Fruit fly (Drosophila melanogaster) whole organism, embryonic: ENCODE results near the gene CG43448.

ENCODE experiments used
- ATbp ChIP-seq: fragments of 200-800 bp; sonication (Bioruptor generic); optimal IDR thresholded peaks from 2 replicates; lab custom pipeline; 2017; ENCODE audit warnings: missing biosample characterization, mild to moderate bottlenecking, missing genetic modification characterization, missing genetic modification reagents
- Asciz ChIP-seq: fragments of 200-800 bp; sonication (Bioruptor generic); optimal IDR thresholded peaks from 2 replicates; lab custom pipeline; 2017; ENCODE audit warnings: missing biosample characterization, mild to moderate bottlenecking, missing genetic modification characterization, missing genetic modification reagents
- Atf3 ChIP-seq: fragments of 200-800 bp; sonication (Bioruptor generic); optimal IDR thresholded peaks from 3 replicates; lab custom pipeline; 2016; ENCODE audit warnings: missing biosample characterization, missing genetic modification characterization
- B-H1 ChIP-seq: fragments of 200-800 bp; sonication (Bioruptor generic); IDR thresholded peaks from 3 replicates; pipeline ENCODE4 v1.3.6; 2022; ENCODE audit warnings: missing biosample characterization, missing genetic modification characterization
- B-H2 ChIP-seq: fragments of 200-800 bp; sonication (Bioruptor generic); optimal IDR thresholded peaks from 2 replicates; lab custom pipeline; 2018; ENCODE audit warnings: missing biosample characterization, mild to moderate bottlenecking, missing genetic modification characterization
- BEAF-32 ChIP-seq: fragments of 200-800 bp; sonication (Bioruptor generic); optimal IDR thresholded peaks from 3 replicates; lab custom pipeline; 2017; ENCODE audit warnings: missing biosample characterization, missing genetic modification characterization, mild to moderate bottlenecking, moderate library complexity, missing genetic modification reagents
- CG10462 ChIP-seq: fragments of 200-800 bp; sonication (Bioruptor generic); optimal IDR thresholded peaks from 2 replicates; lab custom pipeline; 2016; ENCODE audit warnings: missing biosample characterization, missing genetic modification characterization
- CG11247 ChIP-seq: fragments of 200-800 bp; sonication (Bioruptor generic); IDR thresholded peaks from 2 replicates; pipeline ENCODE4 v1.3.6; 2022; ENCODE audit warnings: missing biosample characterization, missing genetic modification characterization
- CG11456 ChIP-seq: fragments of 200-800 bp; sonication (Bioruptor generic); IDR thresholded peaks from 3 replicates; pipeline ENCODE4 v1.3.6; 2022; ENCODE audit warnings: missing biosample characterization, missing genetic modification characterization
- CG11696 ChIP-seq: fragments of 200-800 bp; sonication (Bioruptor generic); IDR thresholded peaks from 2 replicates; pipeline ENCODE4 v1.3.6; 2022; ENCODE audit warnings: missing biosample characterization, missing genetic modification characterization
- CG12299 ChIP-seq: fragments of 200-800 bp; sonication (Bioruptor generic); optimal IDR thresholded peaks from 2 replicates; lab custom pipeline; 2018; ENCODE audit warnings: missing biosample characterization, mild to moderate bottlenecking, missing genetic modification characterization
- CG1233 ChIP-seq: fragments of 200-800 bp; sonication (Bioruptor generic); optimal IDR thresholded peaks from 4 replicates; lab custom pipeline; 2018; ENCODE audit warnings: missing biosample characterization, mild to moderate bottlenecking, missing genetic modification characterization
- CG13123 ChIP-seq: fragments of 200-800 bp; sonication (Bioruptor generic); optimal IDR thresholded peaks from 2 replicates; lab custom pipeline; 2016; ENCODE audit warnings: missing biosample characterization, missing genetic modification characterization
- CG15073 ChIP-seq: fragments of 200-800 bp; sonication (Bioruptor generic); optimal IDR thresholded peaks from 2 replicates; lab custom pipeline; 2016; ENCODE audit warnings: missing biosample characterization, missing genetic modification characterization
- CG17361 ChIP-seq: fragments of 200-800 bp; sonication (Bioruptor generic); IDR thresholded peaks from 3 replicates; pipeline ENCODE4 v1.3.6; 2022; ENCODE audit warnings: missing biosample characterization, missing genetic modification characterization
- CG1832 ChIP-seq: fragments of 200-800 bp; sonication (Bioruptor generic); optimal IDR thresholded peaks from 2 replicates; lab custom pipeline; 2017; ENCODE audit warnings: missing biosample characterization, mild to moderate bottlenecking, missing genetic modification characterization, inconsistent platforms
- CG18764 ChIP-seq: fragments of 200-800 bp; sonication (Bioruptor generic); optimal IDR thresholded peaks from 3 replicates; lab custom pipeline; 2016; ENCODE audit warnings: missing biosample characterization, missing genetic modification characterization
- CG30403 ChIP-seq: fragments of 200-800 bp; sonication (Bioruptor generic); optimal IDR thresholded peaks from 3 replicates; lab custom pipeline; 2016; ENCODE audit warnings: missing biosample characterization, missing genetic modification characterization
- CG3065 ChIP-seq: fragments of 200-800 bp; sonication (Bioruptor generic); optimal IDR thresholded peaks from 2 replicates; lab custom pipeline; 2016; ENCODE audit warnings: missing biosample characterization, missing genetic modification characterization
- CG31388 ChIP-seq: fragments of 200-800 bp; sonication (Bioruptor generic); optimal IDR thresholded peaks from 2 replicates; lab custom pipeline; 2016; ENCODE audit warnings: missing biosample characterization, missing genetic modification characterization
- CG34224 ChIP-seq: fragments of 200-800 bp; sonication (Bioruptor generic); IDR thresholded peaks from 3 replicates; pipeline ENCODE4 v1.3.6; 2022; ENCODE audit warnings: missing biosample characterization, missing genetic modification characterization; ENCODE audit not compliant: partially characterized antibody
- CG4424 ChIP-seq: fragments of 200-800 bp; sonication (Bioruptor generic); optimal IDR thresholded peaks from 3 replicates; lab custom pipeline; 2016; ENCODE audit warnings: missing biosample characterization, missing genetic modification characterization
- CG6854 ChIP-seq: fragments of 200-800 bp; sonication (Bioruptor generic); optimal IDR thresholded peaks from 3 replicates; lab custom pipeline; 2017; ENCODE audit warnings: missing biosample characterization, mild to moderate bottlenecking, missing genetic modification characterization
- CG8388 ChIP-seq: fragments of 200-800 bp; sonication (Bioruptor generic); optimal IDR thresholded peaks from 2 replicates; lab custom pipeline; 2019; ENCODE audit warnings: missing biosample characterization, mild to moderate bottlenecking, missing genetic modification characterization, moderate library complexity
- Dip3 ChIP-seq: fragments of 200-800 bp; sonication (Bioruptor generic); optimal IDR thresholded peaks from 3 replicates; lab custom pipeline; 2016; ENCODE audit warnings: missing biosample characterization, missing genetic modification characterization
- Dll ChIP-seq: fragments of 200-800 bp; sonication (Bioruptor generic); IDR thresholded peaks from 4 replicates; pipeline ENCODE4 v1.3.6; 2022; ENCODE audit warnings: missing biosample characterization, missing genetic modification characterization; ENCODE audit not compliant: partially characterized antibody
- Dref ChIP-seq: fragments of 200-800 bp; sonication (Bioruptor generic); IDR thresholded peaks from 2 replicates; pipeline ENCODE4 v1.3.6; 2022; ENCODE audit warnings: missing biosample characterization, missing genetic modification characterization
- Mrtf ChIP-seq: fragments of 200-800 bp; sonication (Bioruptor generic); IDR thresholded peaks from 3 replicates; pipeline ENCODE4 v1.3.6; 2022; ENCODE audit warnings: missing biosample characterization, missing genetic modification characterization
- NFAT ChIP-seq: fragments of 200-800 bp; sonication (Bioruptor generic); IDR thresholded peaks from 2 replicates; pipeline ENCODE4 v1.3.6; 2022; ENCODE audit warnings: missing biosample characterization, missing genetic modification characterization
- Xbp1 ChIP-seq: fragments of 200-800 bp; sonication (Bioruptor generic); optimal IDR thresholded peaks from 3 replicates; lab custom pipeline; 2016; ENCODE audit warnings: missing biosample characterization, mild to moderate bottlenecking, missing genetic modification characterization
- aop ChIP-seq: fragments of 200-800 bp; sonication (Bioruptor generic); IDR thresholded peaks from 2 replicates; pipeline ENCODE4 v1.3.6; 2022; ENCODE audit warnings: missing biosample characterization, missing genetic modification characterization
- ci ChIP-seq: fragments of 200-800 bp; sonication (Bioruptor generic); IDR thresholded peaks from 3 replicates; pipeline ENCODE4 v1.3.6; 2022; ENCODE audit warnings: missing biosample characterization, missing genetic modification characterization
- da ChIP-seq: fragments of 200-800 bp; sonication (Bioruptor generic); optimal IDR thresholded peaks from 2 replicates; lab custom pipeline; 2016; ENCODE audit warnings: missing biosample characterization, missing genetic modification characterization
- dysf ChIP-seq: fragments of 200-800 bp; sonication (Bioruptor generic); IDR thresholded peaks from 3 replicates; pipeline ENCODE4 v1.3.6; 2022; ENCODE audit warnings: missing biosample characterization, missing genetic modification characterization
- esg ChIP-seq: fragments of 200-800 bp; sonication (Bioruptor generic); conservative IDR thresholded peaks from 2 replicates; pipeline ENCODE4 v1.3.6; 2022; ENCODE audit warnings: missing biosample characterization, missing genetic modification characterization
- fu2 ChIP-seq: fragments of 200-800 bp; sonication (Bioruptor generic); optimal IDR thresholded peaks from 2 replicates; lab custom pipeline; 2016; ENCODE audit warnings: missing biosample characterization, missing genetic modification characterization
- kni ChIP-seq: fragments of 200-800 bp; sonication (Bioruptor generic); optimal IDR thresholded peaks from 3 replicates; lab custom pipeline; 2017; ENCODE audit warnings: mild to moderate bottlenecking, missing biosample characterization, missing genetic modification reagents, missing genetic modification characterization
- lmd ChIP-seq: fragments of 200-800 bp; sonication (Bioruptor generic); IDR thresholded peaks from 2 replicates; pipeline ENCODE4 v1.3.6; 2022; ENCODE audit warnings: missing biosample characterization, missing genetic modification characterization
- mirr ChIP-seq: fragments of 200-800 bp; sonication (Bioruptor generic); optimal IDR thresholded peaks from 3 replicates; lab custom pipeline; 2018; ENCODE audit warnings: missing biosample characterization, mild to moderate bottlenecking, missing genetic modification characterization
- nerfin-1 ChIP-seq: fragments of 200-800 bp; sonication (Bioruptor generic); optimal IDR thresholded peaks from 3 replicates; lab custom pipeline; 2019; ENCODE audit warnings: missing biosample characterization, mild to moderate bottlenecking, missing genetic modification characterization, moderate library complexity
- nom ChIP-seq: fragments of 200-800 bp; sonication (Bioruptor generic); optimal IDR thresholded peaks from 2 replicates; lab custom pipeline; 2017; ENCODE audit warnings: missing biosample characterization, missing genetic modification characterization, mild to moderate bottlenecking, moderate library complexity, missing genetic modification reagents
- prd ChIP-seq, 3 experiments: fragments of >200 bp in 2 of 3; fragments of 200-800 bp in 1 of 3; sonication (Bioruptor generic) in 1 of 3; optimal IDR thresholded peaks in 2 of 3; IDR thresholded peaks in 1 of 3; 2 replicates in 2 of 3; 3 replicates in 1 of 3; pipeline versions ENCODE4 v1.3.6 to Lab custom; 2017 to 2022; ENCODE audit warnings: missing biosample characterization in 1 of 3, missing genetic modification characterization in 1 of 3
- ro ChIP-seq: fragments of 200-800 bp; sonication (Bioruptor generic); IDR thresholded peaks from 2 replicates; pipeline ENCODE4 v1.3.6; 2022; ENCODE audit warnings: missing biosample characterization, missing genetic modification characterization
- sima ChIP-seq: fragments of 200-800 bp; sonication (Bioruptor generic); optimal IDR thresholded peaks from 2 replicates; lab custom pipeline; 2016; ENCODE audit warnings: missing biosample characterization, missing genetic modification characterization
- sisA ChIP-seq: fragments of 200-800 bp; sonication (Bioruptor generic); IDR thresholded peaks from 2 replicates; pipeline ENCODE4 v1.3.6; 2022; ENCODE audit warnings: missing biosample characterization, missing genetic modification characterization
- slp2 ChIP-seq: fragments of 200-800 bp; sonication (Bioruptor generic); optimal IDR thresholded peaks from 2 replicates; lab custom pipeline; 2016; ENCODE audit warnings: missing biosample characterization, missing genetic modification characterization
- so ChIP-seq: fragments of 200-800 bp; sonication (Bioruptor generic); IDR thresholded peaks from 3 replicates; pipeline ENCODE4 v1.3.6; 2022; ENCODE audit warnings: missing biosample characterization, missing genetic modification characterization
- sqz ChIP-seq: fragments of 200-800 bp; sonication (Bioruptor generic); optimal IDR thresholded peaks from 3 replicates; lab custom pipeline; 2018; ENCODE audit warnings: missing biosample characterization, mild to moderate bottlenecking, missing genetic modification characterization
- tin ChIP-seq: fragments of 200-800 bp; sonication (Bioruptor generic); optimal IDR thresholded peaks from 3 replicates; lab custom pipeline; 2016; ENCODE audit warnings: missing biosample characterization, missing genetic modification characterization
- tio ChIP-seq: fragments of 200-800 bp; sonication (Bioruptor generic); optimal IDR thresholded peaks from 2 replicates; lab custom pipeline; 2017; ENCODE audit warnings: missing biosample characterization, missing genetic modification characterization, inconsistent platforms
- z ChIP-seq: fragments of 200-800 bp; sonication (Bioruptor generic); IDR thresholded peaks from 3 replicates; pipeline ENCODE4 v1.3.6; 2022; ENCODE audit warnings: missing biosample characterization, missing genetic modification characterization
- zen ChIP-seq: fragments of 200-800 bp; sonication (Bioruptor generic); optimal IDR thresholded peaks from 3 replicates; lab custom pipeline; 2018; ENCODE audit warnings: missing biosample characterization, mild to moderate bottlenecking, missing genetic modification characterization, moderate library complexity

CG43448 gene

dm6 chr3R:30265420-30265819 lies 27.9 kb upstream of the CG43448 start (continued):
- peak; percentile 29 for TF ChIP-seq tin (GFP tag; lab: Kevin White, UChicago)
- no peak for TF ChIP-seq Atf3 (GFP tag; lab: Kevin White, UChicago)
- TF ChIP-seq CG10462 (GFP tag; lab: Kevin White, UChicago): peak; percentile 30
- TF ChIP-seq sqz: no peak
- peak; percentile 64 for TF ChIP-seq CG17361 (GFP tag; lab: Robert Waterston, UW)
- TF ChIP-seq CG11456 (GFP tag; lab: Robert Waterston, UW): no peak
- TF ChIP-seq CG11247: peak; percentile 56
- TF ChIP-seq Dref (GFP tag; lab: Robert Waterston, UW): no peak
- TF ChIP-seq fu2 (GFP tag; lab: Kevin White, UChicago): no peak
- TF ChIP-seq CG31388 (GFP tag; lab: Kevin White, UChicago): no peak
- TF ChIP-seq BEAF-32 (GFP tag; lab: Kevin White, UChicago): no peak
- 0 out of 3 replicates have a peak, but pooled peaks have one; percentile 13 for TF ChIP-seq so
- no peak for TF ChIP-seq slp2 (GFP tag; lab: Kevin White, UChicago)
- TF ChIP-seq CG13123 (GFP tag; lab: Kevin White, UChicago): no peak
- TF ChIP-seq B-H1 (GFP tag; lab: Robert Waterston, UW): no peak
- peak; percentile 58 for TF ChIP-seq lmd
- no peak for TF ChIP-seq kni (GFP tag; lab: Kevin White, UChicago)
- TF ChIP-seq CG15073 (GFP tag; lab: Kevin White, UChicago): no peak
- no peak for TF ChIP-seq Dll (GFP tag; lab: Robert Waterston, UW)
- TF ChIP-seq zen (tag; lab: Kevin White, UChicago): peak; percentile 33
- TF ChIP-seq ATbp (GFP tag; lab: Kevin White, UChicago): peak; percentile 49
- peak; percentile 79 for TF ChIP-seq sisA
- peak; percentile 59 for TF ChIP-seq esg (GFP tag; lab: Robert Waterston, UW)
- no peak for TF ChIP-seq CG1233 (GFP tag; lab: Kevin White, UChicago)
- TF ChIP-seq Dip3 (GFP tag; lab: Kevin White, UChicago): no peak
- peak; percentile 65 for TF ChIP-seq CG8388 (GFP tag; lab: Kevin White, UChicago)
- peak; percentile 65 for TF ChIP-seq Xbp1
- no peak for TF ChIP-seq sima (GFP tag; lab: Kevin White, UChicago)
- peak; percentile 52 for TF ChIP-seq CG30403
- TF ChIP-seq prd (optimal IDR thresholded peaks at IDR 0.05; lab: Kevin White, UChicago): no peak
- TF ChIP-seq prd (GFP tag; IDR thresholded peaks at IDR 0.05; lab: Robert Waterston, UW): peak; percentile 83
- TF ChIP-seq nerfin-1 (tag; lab: Kevin White, UChicago): peak; percentile 17
- no peak for TF ChIP-seq CG34224
- TF ChIP-seq mirr (GFP tag; lab: Kevin White, UChicago): no peak
- TF ChIP-seq ro (GFP tag; lab: Robert Waterston, UW): peak; percentile 45; the same call in 1 of the 2 replicates
- TF ChIP-seq nom (GFP tag; lab: Kevin White, UChicago): peak; percentile 93
- TF ChIP-seq CG18764: no peak
- TF ChIP-seq dysf: peak; percentile 66
- TF ChIP-seq Asciz: no peak
- no peak for TF ChIP-seq da
- no peak for TF ChIP-seq Mrtf (GFP tag; lab: Robert Waterston, UW)
- TF ChIP-seq NFAT: 0 out of 2 replicates have a peak, but pooled peaks have one; percentile 12
- no peak for TF ChIP-seq CG1832 (GFP tag; lab: Kevin White, UChicago)
- no peak for TF ChIP-seq B-H2
- no peak for TF ChIP-seq aop (GFP tag; lab: Robert Waterston, UW)
- TF ChIP-seq tio: peak; percentile 40
- TF ChIP-seq CG11696: no peak
- no peak for TF ChIP-seq CG12299 (tag; lab: Kevin White, UChicago)
- peak; percentile 44 for TF ChIP-seq CG4424 (GFP tag; lab: Kevin White, UChicago)
- no peak for TF ChIP-seq CG6854
- peak; percentile 84 for TF ChIP-seq ci (GFP tag; lab: Robert Waterston, UW)
- TF ChIP-seq CG3065 (GFP tag; lab: Kevin White, UChicago): no peak
- no peak for TF ChIP-seq z (GFP tag; lab: Robert Waterston, UW)
